Worm (Caenorhabditis elegans) whole organism, young adult: Measurements from ENCODE around the gene F38C2.7.

Experiments used
- ama-1 ChIP-seq, 3 experiments: fragments of 150-350 bp in 1 of 3; sonication (generic microtip) in 2 of 3; optimal IDR thresholded peaks; 2 replicates each; lab custom pipeline; 2014 to 2018; ENCODE audit warnings: missing biosample characterization in 2 of 3, missing genetic modification characterization in 2 of 3, missing genetic modification reagents in 2 of 3
- dpff-1 ChIP-seq: sonication (generic microtip); optimal IDR thresholded peaks from 2 replicates; lab custom pipeline; 2017; ENCODE audit warnings: mild to moderate bottlenecking, missing genetic modification characterization, missing compliant biosample characterization
- dpl-1 ChIP-seq: fragments of 150-350 bp; optimal IDR thresholded peaks from 2 replicates; lab custom pipeline; 2014; ENCODE audit warnings: missing biosample characterization, missing genetic modification reagents, missing genetic modification characterization
- let-607 ChIP-seq, 2 experiments: fragments of 200-800 bp in 1 of 2; sonication (Bioruptor generic) in 1 of 2; sonication (generic microtip) in 1 of 2; optimal IDR thresholded peaks; 2 replicates each; lab custom pipeline; 2016 to 2018; ENCODE audit warnings: mild to moderate bottlenecking in 2 of 2, missing compliant biosample characterization in 2 of 2, missing genetic modification characterization in 2 of 2, moderate library complexity in 2 of 2, missing genotype in 1 of 2
- repo-1 ChIP-seq: sonication (generic microtip); optimal IDR thresholded peaks from 2 replicates; lab custom pipeline; 2017; ENCODE audit warnings: mild to moderate bottlenecking, missing genetic modification characterization, missing compliant biosample characterization

- TF ChIP-seq ama-1 (optimal IDR thresholded peaks at IDR 0.05; lab: Kevin White, UChicago) (no peak), ama-1 (GFP tag; optimal IDR thresholded peaks at IDR 0.05; lab: Kevin White, UChicago) (no peak), dpff-1 (tag; lab: Kevin White, UChicago) (no peak), repo-1 (tag; lab: Kevin White, UChicago) (no peak), dpl-1 (GFP tag; lab: Kevin White, UChicago) (no peak), let-607 (tag; optimal IDR thresholded peaks at IDR 0.05; lab: Kevin White, UChicago) (no peak)
Measured at ce11 chrIV:16310103-16310502, 32.9 kb upstream of the F38C2.7 start.
